Worm (Caenorhabditis elegans) whole organism, young adult: ENCODE data around the gene rpl-15.

Experiments used
- B0019.2 ChIP-seq: fragments of 200-800 bp; sonication (Bioruptor generic); conservative IDR thresholded peaks from 2 replicates; pipeline ENCODE4 v1.3.6; 2022; ENCODE audit warnings: missing genetic modification reagents, missing genetic modification characterization, missing compliant biosample characterization
- B0261.1 ChIP-seq: sonication (generic microtip); optimal IDR thresholded peaks from 2 replicates; lab custom pipeline; 2016; ENCODE audit warnings: mild to moderate bottlenecking, missing genetic modification characterization, moderate library complexity, missing compliant biosample characterization
- F22D6.2 ChIP-seq: sonication (generic microtip); optimal IDR thresholded peaks from 2 replicates; lab custom pipeline; 2016; ENCODE audit warnings: mild to moderate bottlenecking, missing genetic modification characterization, missing compliant biosample characterization
- F23B12.7 ChIP-seq: sonication (generic microtip); optimal IDR thresholded peaks from 2 replicates; lab custom pipeline; 2017; ENCODE audit warnings: missing genetic modification characterization, mild to moderate bottlenecking, missing compliant biosample characterization, antibody characterized with exemption, moderate library complexity; ENCODE audit not compliant: insufficient read depth
- F39B2.1 ChIP-seq: fragments of 200-800 bp; sonication (Bioruptor generic); IDR thresholded peaks from 2 replicates; pipeline ENCODE4 v1.3.6; 2022; ENCODE audit warnings: missing genetic modification reagents, missing genetic modification characterization, missing compliant biosample characterization
- F49E8.2 ChIP-seq: sonication (generic microtip); optimal IDR thresholded peaks from 3 replicates; lab custom pipeline; 2017; ENCODE audit warnings: missing genetic modification characterization, mild to moderate bottlenecking, missing compliant biosample characterization, antibody characterized with exemption, moderate library complexity; ENCODE audit not compliant: insufficient read depth
- F57A8.1 ChIP-seq: fragments of 200-800 bp; sonication (Bioruptor generic); optimal IDR thresholded peaks from 2 replicates; lab custom pipeline; 2018; ENCODE audit warnings: mild to moderate bottlenecking, missing genetic modification characterization, moderate library complexity, missing compliant biosample characterization
- K12H6.12 ChIP-seq: fragments of 200-800 bp; sonication (Bioruptor generic); optimal IDR thresholded peaks from 2 replicates; lab custom pipeline; 2018; ENCODE audit warnings: mild to moderate bottlenecking, missing genetic modification characterization, missing compliant biosample characterization
- Y53G8AR.9 ChIP-seq: fragments of 200-800 bp; sonication (Bioruptor generic); conservative IDR thresholded peaks from 2 replicates; pipeline ENCODE4 v1.3.6; 2022; ENCODE audit warnings: missing genetic modification reagents, missing genetic modification characterization, missing compliant biosample characterization
- ama-1 ChIP-seq, 3 experiments: fragments of 150-350 bp in 1 of 3; sonication (generic microtip) in 2 of 3; optimal IDR thresholded peaks; 2 replicates each; lab custom pipeline; 2014 to 2018; ENCODE audit warnings: missing biosample characterization in 2 of 3, missing genetic modification characterization in 2 of 3, missing genetic modification reagents in 2 of 3
- ccch-3 ChIP-seq: fragments of 200-800 bp; sonication (Bioruptor generic); optimal IDR thresholded peaks from 2 replicates; lab custom pipeline; 2018; ENCODE audit warnings: mild to moderate bottlenecking, missing genetic modification characterization, missing compliant biosample characterization
- dox-1 ChIP-seq: fragments of 200-800 bp; sonication (Bioruptor generic); IDR thresholded peaks from 2 replicates; pipeline ENCODE4 v1.3.6; 2022; ENCODE audit warnings: missing genetic modification reagents, missing genetic modification characterization, missing compliant biosample characterization
- dpl-1 ChIP-seq: fragments of 150-350 bp; optimal IDR thresholded peaks from 2 replicates; lab custom pipeline; 2014; ENCODE audit warnings: missing biosample characterization, missing genetic modification reagents, missing genetic modification characterization
- efl-1 ChIP-seq: fragments of 150-350 bp; optimal IDR thresholded peaks from 2 replicates; lab custom pipeline; 2014; ENCODE audit warnings: missing biosample characterization, missing genetic modification reagents, missing genetic modification characterization
- ekl-4 ChIP-seq: fragments of 200-800 bp; sonication (Bioruptor generic); IDR thresholded peaks from 2 replicates; pipeline ENCODE4 v1.3.6; 2022; ENCODE audit warnings: missing genetic modification reagents, missing genetic modification characterization, missing compliant biosample characterization
- ets-4 ChIP-seq: fragments of 200-800 bp; sonication (Bioruptor generic); optimal IDR thresholded peaks from 2 replicates; lab custom pipeline; 2018; ENCODE audit warnings: mild to moderate bottlenecking, missing genetic modification characterization, missing compliant biosample characterization
- fkh-3 ChIP-seq: sonication (generic microtip); optimal IDR thresholded peaks from 2 replicates; lab custom pipeline; 2016; ENCODE audit warnings: mild to moderate bottlenecking, missing genetic modification characterization, missing compliant biosample characterization
- hlh-26 ChIP-seq: fragments of 200-800 bp; sonication (Bioruptor generic); conservative IDR thresholded peaks from 2 replicates; pipeline ENCODE4 v1.3.6; 2022; ENCODE audit warnings: missing genetic modification reagents, missing genetic modification characterization, missing compliant biosample characterization
- hmg-1.2 ChIP-seq: fragments of 200-800 bp; sonication (Bioruptor generic); IDR thresholded peaks from 2 replicates; pipeline ENCODE4 v1.3.6; 2022; ENCODE audit warnings: missing genetic modification reagents, missing genetic modification characterization, missing compliant biosample characterization
- hsf-1 ChIP-seq: fragments of 200-800 bp; sonication (Bioruptor generic); IDR thresholded peaks from 2 replicates; pipeline ENCODE4 v1.3.6; 2022; ENCODE audit warnings: missing genetic modification reagents, missing genetic modification characterization, missing compliant biosample characterization
- lag-1 ChIP-seq: fragments of 200-800 bp; sonication (Bioruptor generic); IDR thresholded peaks from 2 replicates; pipeline ENCODE4 v1.3.6; 2022; ENCODE audit warnings: missing genetic modification reagents, missing genetic modification characterization, missing compliant biosample characterization
- lin-40 ChIP-seq: sonication (generic microtip); optimal IDR thresholded peaks from 2 replicates; lab custom pipeline; 2016; ENCODE audit warnings: missing genetic modification characterization, mild to moderate bottlenecking, missing compliant biosample characterization, missing genotype, missing genetic modification reagents
- nfya-1 ChIP-seq: sonication (generic microtip); optimal IDR thresholded peaks from 2 replicates; lab custom pipeline; 2017; ENCODE audit warnings: antibody characterized with exemption, missing compliant biosample characterization, missing genetic modification characterization, borderline replicate concordance; ENCODE audit not compliant: insufficient read depth
- nhr-80 ChIP-seq: sonication (generic microtip); optimal IDR thresholded peaks from 2 replicates; lab custom pipeline; 2016; ENCODE audit warnings: missing genetic modification characterization, missing compliant biosample characterization
- pha-4 ChIP-seq: fragments of 150-350 bp; sonication (generic microtip); optimal IDR thresholded peaks from 2 replicates; lab custom pipeline; 2014; ENCODE audit warnings: missing biosample characterization, missing genetic modification reagents, missing genetic modification characterization
- sea-2 ChIP-seq: fragments of 200-800 bp; sonication (Bioruptor generic); IDR thresholded peaks from 2 replicates; pipeline ENCODE4 v1.3.6; 2022; ENCODE audit warnings: missing genetic modification characterization, missing compliant biosample characterization
- snpc-4 ChIP-seq, 5 experiments: fragments of 150-350 bp in 1 of 5; sonication (generic microtip) in 4 of 5; optimal IDR thresholded peaks; 2 replicates each; lab custom pipeline; 2014 to 2018; ENCODE audit warnings: missing genetic modification characterization in 5 of 5, missing biosample characterization in 3 of 5, antibody characterized with exemption in 2 of 5, mild to moderate bottlenecking in 2 of 5, missing compliant biosample characterization in 2 of 5, missing genotype in 2 of 5, moderate library complexity in 2 of 5, missing genetic modification reagents in 1 of 5
- somi-1 ChIP-seq: fragments of 200-800 bp; sonication (Bioruptor generic); optimal IDR thresholded peaks from 2 replicates; lab custom pipeline; 2018; ENCODE audit warnings: mild to moderate bottlenecking, missing genetic modification characterization, missing compliant biosample characterization
- ztf-22 ChIP-seq: fragments of 200-800 bp; sonication (Bioruptor generic); optimal IDR thresholded peaks from 2 replicates; lab custom pipeline; 2018; ENCODE audit warnings: mild to moderate bottlenecking, missing genetic modification characterization, moderate library complexity, missing compliant biosample characterization

rpl-15 gene

DNA sequence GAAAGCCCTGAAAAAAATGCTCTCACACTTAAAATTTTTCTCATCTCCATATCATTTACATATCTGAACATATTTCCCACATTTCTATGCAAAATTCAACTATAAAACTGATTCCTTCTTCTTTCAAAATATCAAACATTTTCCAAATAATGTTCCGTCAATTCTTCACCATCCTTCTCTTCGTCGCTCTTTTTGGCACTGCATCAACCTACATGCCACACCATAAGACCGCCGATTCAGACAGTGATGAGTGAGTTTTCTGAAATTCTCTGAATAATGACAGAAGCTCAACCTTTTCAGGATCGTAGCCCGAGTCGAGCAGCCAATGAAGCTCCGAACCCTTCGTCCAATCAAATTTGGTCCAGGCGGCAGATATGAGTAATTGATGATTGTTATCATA lies 21.9 kb upstream of the rpl-15 start, which contains the start of gene K11H12.5:
TSS of gene K11H12.5 (plus strand) at position 301 of the 400 bp plus-strand sequence.
- no peak for TF ChIP-seq nfya-1 (tag; lab: Kevin White, UChicago)

DNA sequence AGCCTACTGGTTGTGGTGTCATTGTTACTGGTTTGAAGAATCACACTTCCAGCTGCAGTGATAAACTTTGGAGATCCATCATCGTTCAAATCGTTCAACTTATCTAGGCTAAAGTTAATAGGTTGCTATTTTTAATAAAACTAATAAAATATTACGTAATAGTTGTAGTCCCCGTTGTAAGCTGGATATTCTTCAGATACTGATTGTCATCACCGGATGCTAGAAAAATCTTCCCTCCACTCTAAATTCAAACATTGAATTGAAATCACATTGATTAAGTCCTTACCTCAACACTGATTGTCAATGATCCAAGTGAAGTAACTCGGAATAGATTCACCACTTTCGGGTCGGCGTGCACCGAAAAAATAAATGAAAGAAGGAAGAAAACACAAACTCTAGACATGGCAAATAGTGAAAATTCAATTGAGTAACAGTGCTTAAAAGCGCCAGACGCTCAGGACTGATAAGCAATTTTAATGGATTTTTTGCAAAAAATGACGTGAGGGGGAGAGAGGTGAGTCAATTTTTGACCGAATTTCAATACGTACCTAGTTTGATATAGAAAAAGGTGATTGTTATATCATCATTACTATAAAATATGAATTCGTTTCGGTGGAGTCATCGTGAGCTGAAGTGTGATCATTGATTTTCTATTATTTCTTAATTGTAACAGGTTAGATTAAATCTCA lies 21.2 kb upstream of the rpl-15 start, which contains the start of the genes K11H12.4 and K11H12.10:
TSS of gene K11H12.4 (minus strand) at position 413 of the 689 bp plus-strand sequence.
TSS of gene K11H12.10 (plus strand) at position 605 of the 689 bp plus-strand sequence.
- TF ChIP-seq F23B12.7, result no peak
- 0 out of 2 replicates have a peak, but pooled peaks have one; percentile 16 for TF ChIP-seq dox-1 (GFP tag; lab: Robert Waterston, UW)
- peak; percentile 57 for TF ChIP-seq nhr-80 (tag; lab: Kevin White, UChicago)

ce11 chrIV:673313-673712 lies 18.9 kb upstream of the rpl-15 start, which contains the start of gene K11H12.3:
K11H12.3 (minus strand) TSS chrIV:673480.
- TF ChIP-seq F57A8.1 (no peak), dox-1 (GFP tag; lab: Robert Waterston, UW) (peak; percentile 70), ccch-3 (no peak), dpl-1 (GFP tag; lab: Kevin White, UChicago) (no peak), ets-4 (GFP tag; lab: Kevin White, UChicago) (peak; percentile 70), sea-2 (GFP tag; lab: Robert Waterston, UW) (no peak), lag-1 (GFP tag; lab: Robert Waterston, UW) (no peak), nhr-80 (tag; lab: Kevin White, UChicago) (peak; percentile 90), ama-1 (optimal IDR thresholded peaks at IDR 0.05; lab: Kevin White, UChicago) (no peak), ama-1 (GFP tag; optimal IDR thresholded peaks at IDR 0.05; lab: Kevin White, UChicago) (no peak)

DNA sequence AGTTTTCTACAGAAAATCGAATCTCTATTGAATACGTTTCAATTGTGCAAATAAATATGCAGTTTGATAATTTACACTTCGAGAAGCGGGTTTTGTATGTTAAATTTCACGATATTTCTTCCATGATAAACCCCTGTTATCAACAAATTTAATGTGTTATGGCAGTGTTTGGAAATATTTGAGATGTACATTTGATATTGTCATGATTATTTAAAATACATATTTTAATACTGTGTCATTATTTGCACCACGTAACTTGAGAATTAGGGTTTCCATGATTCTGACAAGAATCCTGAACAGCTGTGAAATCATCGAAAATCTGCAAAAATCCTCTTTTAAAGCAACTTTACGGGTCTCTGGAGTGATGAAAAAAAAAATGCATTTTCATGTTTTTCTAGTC lies 16.1 kb upstream of the rpl-15 start, which contains the start of gene K11H12.11:
TSS of gene K11H12.11 (minus strand) at position 101 of the 400 bp plus-strand sequence.
- no peak for TF ChIP-seq nfya-1 (tag; lab: Kevin White, UChicago)
- no peak for TF ChIP-seq ccch-3
- no peak for TF ChIP-seq snpc-4 (GFP tag; optimal IDR thresholded peaks at IDR 0.05; lab: Kevin White, UChicago)
- TF ChIP-seq snpc-4 (tag; optimal IDR thresholded peaks at IDR 0.05; lab: Kevin White, UChicago), result no peak
- no peak for TF ChIP-seq B0019.2 (GFP tag; lab: Robert Waterston, UW)
- no peak for TF ChIP-seq efl-1 (GFP tag; lab: Kevin White, UChicago)
- TF ChIP-seq pha-4 (tag; lab: Kevin White, UChicago), result no peak
- TF ChIP-seq Y53G8AR.9 (GFP tag; lab: Robert Waterston, UW), result no peak
- no peak for TF ChIP-seq K12H6.12 (tag; lab: Kevin White, UChicago)
- TF ChIP-seq F22D6.2 (tag; lab: Kevin White, UChicago), result no peak
- TF ChIP-seq somi-1 (GFP tag; lab: Kevin White, UChicago), result no peak
- no peak for TF ChIP-seq B0261.1 (tag; lab: Kevin White, UChicago)
- TF ChIP-seq F49E8.2 (tag; lab: Kevin White, UChicago), result no peak
- no peak for TF ChIP-seq ztf-22 (GFP tag; lab: Kevin White, UChicago)
- no peak for TF ChIP-seq hlh-26 (GFP tag; lab: Robert Waterston, UW)
- TF ChIP-seq ets-4 (GFP tag; lab: Kevin White, UChicago), result no peak
- TF ChIP-seq hmg-1.2 (GFP tag; lab: Robert Waterston, UW), result no peak
- no peak for TF ChIP-seq fkh-3 (tag; lab: Kevin White, UChicago)
- no peak for TF ChIP-seq hsf-1 (GFP tag; lab: Robert Waterston, UW)

DNA sequence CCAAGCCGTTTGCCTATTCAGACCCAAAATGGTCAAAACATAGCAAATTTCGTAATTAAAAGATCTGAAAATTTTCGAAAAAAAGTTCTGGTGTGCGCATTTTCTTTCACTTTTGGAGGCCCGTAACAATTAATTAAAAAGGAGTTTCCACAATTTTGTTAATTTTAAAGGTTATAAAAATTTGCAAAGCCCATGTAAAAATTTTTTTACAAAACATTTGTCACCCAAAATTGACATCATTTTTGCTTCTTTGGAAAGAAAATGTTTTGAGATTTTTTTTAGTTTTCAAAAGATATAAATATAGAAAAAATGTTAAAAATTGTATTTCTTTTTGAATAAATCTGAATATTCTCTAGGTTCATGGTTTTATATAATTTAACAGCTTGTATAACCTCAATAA lies 12.6 kb upstream of the rpl-15 start, which contains the start of gene K11H12.6:
TSS of gene K11H12.6 (plus strand) at position 301 of the 400 bp plus-strand sequence.
- no peak for TF ChIP-seq ekl-4 (GFP tag; lab: Robert Waterston, UW)
- no peak for TF ChIP-seq F39B2.1 (GFP tag; lab: Robert Waterston, UW)
- no peak for TF ChIP-seq lin-40 (tag; lab: Kevin White, UChicago)
